Fruit fly (Drosophila melanogaster) whole organism, embryonic: Measurements from ENCODE around the gene CG13314.

Experiments
- Awh ChIP-seq: fragments of 200-800 bp; sonication (Bioruptor generic); IDR thresholded peaks from 2 replicates; pipeline ENCODE4, ENCODE4 v1.3.6; 2022; ENCODE audit warnings: missing biosample characterization, missing genetic modification characterization
- CG11696 ChIP-seq: fragments of 200-800 bp; sonication (Bioruptor generic); IDR thresholded peaks from 2 replicates; pipeline ENCODE4 v1.3.6; 2022; ENCODE audit warnings: missing biosample characterization, missing genetic modification characterization
- CG11723 ChIP-seq: fragments of 200-800 bp; sonication (Bioruptor generic); optimal IDR thresholded peaks from 2 replicates; lab custom pipeline; 2017; ENCODE audit warnings: missing biosample characterization, mild to moderate bottlenecking, missing genetic modification characterization
- CG13123 ChIP-seq: fragments of 200-800 bp; sonication (Bioruptor generic); optimal IDR thresholded peaks from 2 replicates; lab custom pipeline; 2016; ENCODE audit warnings: missing biosample characterization, missing genetic modification characterization
- CG13424 ChIP-seq: fragments of 200-800 bp; sonication (Bioruptor generic); optimal IDR thresholded peaks from 2 replicates; lab custom pipeline; 2019; ENCODE audit warnings: missing biosample characterization, mild to moderate bottlenecking, missing genetic modification characterization, moderate library complexity
- CG1647 ChIP-seq: fragments of 200-800 bp; sonication (Bioruptor generic); optimal IDR thresholded peaks from 3 replicates; lab custom pipeline; 2016; ENCODE audit warnings: missing biosample characterization, missing genetic modification characterization
- CG18011 ChIP-seq: fragments of 200-800 bp; sonication (Bioruptor generic); optimal IDR thresholded peaks from 2 replicates; lab custom pipeline; 2017; ENCODE audit warnings: missing biosample characterization, missing genetic modification characterization, mild to moderate bottlenecking, moderate library complexity, missing genotype
- CG2889 ChIP-seq: fragments of 200-800 bp; sonication (Bioruptor generic); IDR thresholded peaks from 3 replicates; pipeline ENCODE4 v1.3.6; 2022; ENCODE audit warnings: missing biosample characterization, missing genetic modification characterization
- CG30020 ChIP-seq: fragments of 200-800 bp; optimal IDR thresholded peaks from 2 replicates; lab custom pipeline; 2019; ENCODE audit warnings: missing biosample characterization, mild to moderate bottlenecking, missing genetic modification characterization, moderate library complexity
- CG30431 ChIP-seq: fragments of 200-800 bp; sonication (Bioruptor generic); optimal IDR thresholded peaks from 2 replicates; lab custom pipeline; 2017; ENCODE audit warnings: missing biosample characterization, missing genetic modification characterization
- CG33213 ChIP-seq: fragments of 200-800 bp; sonication (Bioruptor generic); optimal IDR thresholded peaks from 3 replicates; lab custom pipeline; 2016; ENCODE audit warnings: missing biosample characterization, missing genetic modification characterization
- CG33557 ChIP-seq: fragments of 200-800 bp; sonication (Bioruptor generic); optimal IDR thresholded peaks from 2 replicates; lab custom pipeline; 2019; ENCODE audit warnings: missing biosample characterization, mild to moderate bottlenecking, missing genetic modification characterization, moderate library complexity
- CG3726 ChIP-seq: fragments of 200-800 bp; sonication (Bioruptor generic); IDR thresholded peaks from 3 replicates; pipeline ENCODE4, ENCODE4 v1.3.6; 2022; ENCODE audit warnings: missing biosample characterization, missing genetic modification characterization
- CG4730 ChIP-seq: fragments of 200-800 bp; sonication (Bioruptor generic); IDR thresholded peaks from 2 replicates; pipeline ENCODE4 v1.3.6; 2022; ENCODE audit warnings: missing biosample characterization, missing genetic modification characterization
- CG6813 ChIP-seq: fragments of 200-800 bp; sonication (Bioruptor generic); optimal IDR thresholded peaks from 2 replicates; lab custom pipeline; 2017; ENCODE audit warnings: missing biosample characterization, missing genetic modification characterization, mild to moderate bottlenecking, moderate library complexity, missing genetic modification reagents
- CG7786 ChIP-seq: fragments of 200-800 bp; sonication (Bioruptor generic); optimal IDR thresholded peaks from 2 replicates; lab custom pipeline; 2016; ENCODE audit warnings: missing biosample characterization, missing genetic modification characterization
- CG8478 ChIP-seq: fragments of >200 bp; optimal IDR thresholded peaks from 2 replicates; lab custom pipeline; 2018
- CG9727 ChIP-seq: fragments of 200-800 bp; sonication (Bioruptor generic); optimal IDR thresholded peaks from 3 replicates; lab custom pipeline; 2017; ENCODE audit warnings: missing biosample characterization, mild to moderate bottlenecking, missing genetic modification characterization
- CHES-1-like ChIP-seq: fragments of 200-800 bp; sonication (Bioruptor generic); optimal IDR thresholded peaks from 2 replicates; lab custom pipeline; 2016; ENCODE audit warnings: missing biosample characterization, missing genetic modification characterization
- CkIIα-i1 ChIP-seq: fragments of 200-800 bp; sonication (Bioruptor generic); IDR thresholded peaks from 2 replicates; pipeline ENCODE4 v1.3.6; 2022; ENCODE audit warnings: missing biosample characterization, missing genetic modification characterization
- Dll ChIP-seq: fragments of 200-800 bp; sonication (Bioruptor generic); IDR thresholded peaks from 4 replicates; pipeline ENCODE4 v1.3.6; 2022; ENCODE audit warnings: missing biosample characterization, missing genetic modification characterization; ENCODE audit not compliant: partially characterized antibody
- Fer1 ChIP-seq: fragments of 200-800 bp; sonication (Bioruptor generic); optimal IDR thresholded peaks from 2 replicates; lab custom pipeline; 2017; ENCODE audit warnings: missing biosample characterization, mild to moderate bottlenecking, missing genetic modification characterization
- H2.0 ChIP-seq: fragments of 200-800 bp; sonication (Bioruptor generic); IDR thresholded peaks from 2 replicates; pipeline ENCODE4 v1.3.6; 2022; ENCODE audit warnings: missing biosample characterization, missing genetic modification characterization
- HLHmδ ChIP-seq: fragments of 200-800 bp; sonication (Bioruptor generic); optimal IDR thresholded peaks from 2 replicates; lab custom pipeline; 2018; ENCODE audit warnings: missing biosample characterization, mild to moderate bottlenecking, missing genetic modification characterization, moderate library complexity
- Hr3 ChIP-seq: fragments of 200-800 bp; sonication (Bioruptor generic); optimal IDR thresholded peaks from 3 replicates; lab custom pipeline; 2016; ENCODE audit warnings: missing biosample characterization, missing genetic modification characterization
- Hr39 ChIP-seq: fragments of >200 bp; optimal IDR thresholded peaks from 2 replicates; lab custom pipeline; 2017
- Nf-YC ChIP-seq: fragments of 200-800 bp; optimal IDR thresholded peaks from 3 replicates; lab custom pipeline; 2019; ENCODE audit warnings: missing biosample characterization, mild to moderate bottlenecking, missing genetic modification characterization, moderate library complexity
- Stat92E ChIP-seq, 3 experiments: fragments of >200 bp in 2 of 3; fragments of 200-800 bp in 1 of 3; sonication (Bioruptor generic) in 1 of 3; optimal IDR thresholded peaks; 2 replicates each; lab custom pipeline; 2017 to 2019; ENCODE audit warnings: missing biosample characterization in 3 of 3, missing genetic modification characterization in 3 of 3, mild to moderate bottlenecking in 1 of 3, moderate library complexity in 1 of 3
- Usf ChIP-seq: fragments of 200-800 bp; sonication (Bioruptor generic); optimal IDR thresholded peaks from 2 replicates; lab custom pipeline; 2017; ENCODE audit warnings: missing genotype, missing biosample characterization, missing genetic modification characterization
- al ChIP-seq: fragments of 200-800 bp; sonication (Bioruptor generic); IDR thresholded peaks from 2 replicates; pipeline ENCODE4 v1.3.6; 2022; ENCODE audit warnings: missing biosample characterization, missing genetic modification characterization
- aop ChIP-seq: fragments of 200-800 bp; sonication (Bioruptor generic); IDR thresholded peaks from 2 replicates; pipeline ENCODE4 v1.3.6; 2022; ENCODE audit warnings: missing biosample characterization, missing genetic modification characterization
- cg ChIP-seq: fragments of 200-800 bp; sonication (Bioruptor generic); optimal IDR thresholded peaks from 3 replicates; lab custom pipeline; 2019; ENCODE audit warnings: missing biosample characterization, mild to moderate bottlenecking, missing genetic modification characterization, moderate library complexity
- chn ChIP-seq: fragments of 200-800 bp; sonication (Bioruptor generic); optimal IDR thresholded peaks from 2 replicates; lab custom pipeline; 2016; ENCODE audit warnings: missing biosample characterization, missing genetic modification characterization
- corto ChIP-seq: fragments of 200-800 bp; sonication (Bioruptor generic); optimal IDR thresholded peaks from 2 replicates; lab custom pipeline; 2016; ENCODE audit warnings: missing biosample characterization, mild to moderate bottlenecking, missing genetic modification characterization, moderate library complexity
- dm ChIP-seq: fragments of 200-800 bp; sonication (Bioruptor generic); optimal IDR thresholded peaks from 3 replicates; lab custom pipeline; 2016; ENCODE audit warnings: missing biosample characterization, missing genetic modification characterization
- eve ChIP-seq, 2 experiments: fragments of >200 bp; optimal IDR thresholded peaks; 2 replicates each; lab custom pipeline; 2017; ENCODE audit warnings: missing biosample characterization in 2 of 2, missing genetic modification characterization in 2 of 2
- ftz-f1 ChIP-seq: fragments of 200-800 bp; sonication (Bioruptor generic); optimal IDR thresholded peaks from 2 replicates; lab custom pipeline; 2016; ENCODE audit warnings: missing biosample characterization, missing genetic modification characterization
- gsb-n ChIP-seq: fragments of 200-800 bp; sonication (Bioruptor generic); optimal IDR thresholded peaks from 3 replicates; lab custom pipeline; 2018; ENCODE audit warnings: missing biosample characterization, mild to moderate bottlenecking, missing genetic modification characterization
- jing ChIP-seq: fragments of 200-800 bp; sonication (Bioruptor generic); optimal IDR thresholded peaks from 2 replicates; lab custom pipeline; 2018; ENCODE audit warnings: missing biosample characterization, mild to moderate bottlenecking, missing genetic modification characterization
- mirr ChIP-seq: fragments of 200-800 bp; sonication (Bioruptor generic); optimal IDR thresholded peaks from 3 replicates; lab custom pipeline; 2018; ENCODE audit warnings: missing biosample characterization, mild to moderate bottlenecking, missing genetic modification characterization
- peb ChIP-seq: fragments of 200-800 bp; sonication (Bioruptor generic); IDR thresholded peaks from 2 replicates; pipeline ENCODE4 v1.3.6; 2022; ENCODE audit warnings: missing biosample characterization, missing genetic modification characterization
- phol ChIP-seq: fragments of 200-800 bp; sonication (Bioruptor generic); optimal IDR thresholded peaks from 3 replicates; lab custom pipeline; 2018; ENCODE audit warnings: missing biosample characterization, mild to moderate bottlenecking, missing genetic modification characterization, moderate library complexity
- prd ChIP-seq, 3 experiments: fragments of >200 bp in 2 of 3; fragments of 200-800 bp in 1 of 3; sonication (Bioruptor generic) in 1 of 3; optimal IDR thresholded peaks in 2 of 3; IDR thresholded peaks in 1 of 3; 2 replicates in 2 of 3; 3 replicates in 1 of 3; pipeline versions ENCODE4 v1.3.6 to Lab custom; 2017 to 2022; ENCODE audit warnings: missing biosample characterization in 1 of 3, missing genetic modification characterization in 1 of 3
- ranshi ChIP-seq: fragments of 200-800 bp; sonication (Bioruptor generic); IDR thresholded peaks from 2 replicates; pipeline ENCODE4 v1.3.6; 2022; ENCODE audit warnings: missing biosample characterization, missing genetic modification characterization
- repo ChIP-seq: fragments of 200-800 bp; sonication (Bioruptor generic); optimal IDR thresholded peaks from 2 replicates; lab custom pipeline; 2016; ENCODE audit warnings: missing biosample characterization, missing genetic modification characterization
- sr ChIP-seq: fragments of 200-800 bp; sonication (Bioruptor generic); IDR thresholded peaks from 3 replicates; pipeline ENCODE4 v1.3.6; 2022; ENCODE audit warnings: missing biosample characterization, missing genetic modification characterization
- stwl ChIP-seq: fragments of 200-800 bp; sonication (Bioruptor generic); optimal IDR thresholded peaks from 3 replicates; lab custom pipeline; 2018; ENCODE audit warnings: missing biosample characterization, mild to moderate bottlenecking, missing genetic modification characterization, moderate library complexity
- tll ChIP-seq, 2 experiments: fragments of 200-800 bp in 1 of 2; fragments of >200 bp in 1 of 2; sonication (Bioruptor generic) in 1 of 2; optimal IDR thresholded peaks; 2 replicates each; lab custom pipeline; 2017 to 2019; ENCODE audit warnings: missing biosample characterization in 2 of 2, missing genetic modification characterization in 2 of 2, mild to moderate bottlenecking in 1 of 2, moderate library complexity in 1 of 2
- trh ChIP-seq: fragments of 200-800 bp; sonication (Bioruptor generic); optimal IDR thresholded peaks from 2 replicates; lab custom pipeline; 2016; ENCODE audit warnings: missing biosample characterization, missing genetic modification characterization
- vvl ChIP-seq: fragments of 200-800 bp; sonication (Bioruptor generic); IDR thresholded peaks from 2 replicates; pipeline ENCODE4 v1.3.6; 2022; ENCODE audit warnings: missing biosample characterization, missing genetic modification characterization

Gene CG13314

DNA sequence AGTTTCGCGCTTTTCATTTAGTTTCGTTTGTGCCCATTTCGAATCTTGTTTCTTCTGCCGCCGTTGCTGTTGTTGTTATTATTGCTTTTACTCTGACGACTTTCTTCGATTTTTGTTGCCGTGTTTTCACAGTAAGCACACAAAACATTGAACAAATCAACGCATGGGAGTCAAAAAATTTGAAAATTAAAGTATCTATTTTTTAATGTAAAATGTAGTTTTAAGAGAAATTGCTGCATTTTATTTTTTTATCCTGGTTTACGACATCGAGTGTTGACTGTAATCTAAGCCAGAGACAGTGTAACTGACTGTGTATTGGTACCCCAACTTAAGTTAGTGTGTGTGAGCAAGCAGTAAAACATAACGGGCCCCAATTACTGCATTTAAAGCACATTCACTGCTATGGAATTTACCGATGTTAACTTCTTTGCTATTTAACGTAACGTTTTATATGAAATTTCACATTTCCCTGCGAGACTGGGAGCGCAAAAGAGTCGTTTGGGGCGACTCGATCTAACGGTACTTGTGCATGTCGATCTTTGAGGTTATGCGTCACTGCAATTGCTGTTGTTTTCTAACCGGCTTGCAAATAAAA lies 14.7 kb downstream of the CG13314 start (continued):
- TF ChIP-seq H2.0 (peak; percentile 51; the same call in 1 of the 2 replicates), CkIIα-i1 (no peak), CG30020 (tag; lab: Kevin White, UChicago) (no peak), CG8478 (lab: Kevin White, UChicago) (no peak), CG30431 (peak; percentile 38), Awh (no peak), CG33557 (GFP tag; lab: Kevin White, UChicago) (no peak), Usf (GFP tag; lab: Kevin White, UChicago) (peak; percentile 3), CG33213 (GFP tag; lab: Kevin White, UChicago) (peak; percentile 29), tll (GFP tag; optimal IDR thresholded peaks at IDR 0.05; lab: Kevin White, UChicago) (no peak), CG4730 (no peak), CG7786 (GFP tag; lab: Kevin White, UChicago) (peak; percentile 32), cg (GFP tag; lab: Kevin White, UChicago) (peak; percentile 25), CG6813 (GFP tag; lab: Kevin White, UChicago) (no peak), jing (GFP tag; lab: Kevin White, UChicago) (peak; percentile 50), vvl (peak; percentile 84), prd (optimal IDR thresholded peaks at IDR 0.05; lab: Kevin White, UChicago) (no peak), prd (GFP tag; IDR thresholded peaks at IDR 0.05; lab: Robert Waterston, UW) (peak; percentile 78), sr (GFP tag; lab: Robert Waterston, UW) (no peak), Dll (no peak), ranshi (GFP tag; lab: Robert Waterston, UW) (peak; percentile 62; the same call in 1 of the 2 replicates), Fer1 (GFP tag; lab: Kevin White, UChicago) (peak; percentile 18), CG13424 (peak; percentile 60), CG13123 (GFP tag; lab: Kevin White, UChicago) (no peak), Hr3 (GFP tag; lab: Kevin White, UChicago) (peak; percentile 48), phol (tag; lab: Kevin White, UChicago) (peak; percentile 64), aop (GFP tag; lab: Robert Waterston, UW) (no peak), CG2889 (GFP tag; lab: Robert Waterston, UW) (0 out of 3 replicates have a peak, but pooled peaks have one; percentile 37), CG1647 (peak; percentile 48), mirr (GFP tag; lab: Kevin White, UChicago) (no peak), gsb-n (tag; lab: Kevin White, UChicago) (no peak), eve (GFP tag; optimal IDR thresholded peaks at IDR 0.05; lab: Kevin White, UChicago) (no peak), peb (GFP tag; lab: Robert Waterston, UW) (peak; percentile 52; the same call in 1 of the 2 replicates), CG3726 (0 out of 3 replicates have a peak, but pooled peaks have one; percentile 43), repo (no peak), al (GFP tag; lab: Robert Waterston, UW) (peak; percentile 47; the same call in 1 of the 2 replicates), corto (GFP tag; lab: Kevin White, UChicago) (peak; percentile 44), HLHmδ (GFP tag; lab: Kevin White, UChicago) (no peak), CG18011 (GFP tag; lab: Kevin White, UChicago) (no peak), CG11723 (GFP tag; lab: Kevin White, UChicago) (no peak), dm (GFP tag; lab: Kevin White, UChicago) (peak; percentile 10), chn (GFP tag; lab: Kevin White, UChicago) (peak; percentile 57), Hr39 (lab: Kevin White, UChicago) (no peak), CG11696 (GFP tag; lab: Robert Waterston, UW) (peak; percentile 50; the same call in 1 of the 2 replicates), Stat92E (GFP tag; optimal IDR thresholded peaks at IDR 0.05; lab: Kevin White, UChicago) (no peak), ftz-f1 (no peak), Nf-YC (no peak), CHES-1-like (GFP tag; lab: Kevin White, UChicago) (no peak), CG9727 (GFP tag; lab: Kevin White, UChicago) (peak; percentile 59), trh (GFP tag; lab: Kevin White, UChicago) (no peak), stwl (tag; lab: Kevin White, UChicago) (no peak)
